Worm (Caenorhabditis elegans) whole organism, L3 larva: ENCODE results near the gene Y77E11A.7.

Source experiments
- R02D3.7 ChIP-seq: fragments of 150-350 bp; optimal IDR thresholded peaks from 2 replicates; lab custom pipeline; 2014; ENCODE audit warnings: missing biosample characterization, missing genetic modification characterization
- ZK546.5 ChIP-seq: sonication (generic microtip); optimal IDR thresholded peaks from 2 replicates; lab custom pipeline; 2017; ENCODE audit warnings: missing biosample characterization, missing genetic modification characterization
- ama-1 ChIP-seq: fragments of 150-350 bp; optimal IDR thresholded peaks from 2 replicates; lab custom pipeline; 2018
- ceh-16 ChIP-seq: sonication (generic microtip); optimal IDR thresholded peaks from 2 replicates; lab custom pipeline; 2017; ENCODE audit warnings: missing biosample characterization, missing genetic modification characterization
- egl-5 ChIP-seq: fragments of 150-350 bp; optimal IDR thresholded peaks from 2 replicates; lab custom pipeline; 2017; ENCODE audit warnings: missing biosample characterization, missing genetic modification reagents, missing genetic modification characterization, inconsistent platforms
- elt-1 ChIP-seq: fragments of 150-350 bp; optimal IDR thresholded peaks from 2 replicates; lab custom pipeline; 2014; ENCODE audit warnings: missing biosample characterization, missing genetic modification characterization
- eor-1 ChIP-seq, 2 experiments: fragments of 150-350 bp; optimal IDR thresholded peaks; 2 replicates each; lab custom pipeline; 2014 to 2018; ENCODE audit warnings: missing biosample characterization in 2 of 2, missing genetic modification characterization in 2 of 2
- fkh-10 ChIP-seq: sonication (generic microtip); optimal IDR thresholded peaks from 2 replicates; lab custom pipeline; 2017; ENCODE audit warnings: missing biosample characterization, missing genetic modification reagents, missing genetic modification characterization
- fos-1 ChIP-seq: fragments of 150-350 bp; optimal IDR thresholded peaks from 2 replicates; lab custom pipeline; 2014; ENCODE audit warnings: missing biosample characterization, missing genetic modification characterization
- lin-15B ChIP-seq: fragments of 150-350 bp; optimal IDR thresholded peaks from 2 replicates; lab custom pipeline; 2014; ENCODE audit warnings: missing biosample characterization, missing genetic modification characterization
- lsy-12 ChIP-seq: sonication (generic microtip); optimal IDR thresholded peaks from 2 replicates; lab custom pipeline; 2016; ENCODE audit warnings: mild to moderate bottlenecking, missing genetic modification characterization, missing compliant biosample characterization
- mdl-1 ChIP-seq: fragments of 150-350 bp; optimal IDR thresholded peaks from 2 replicates; lab custom pipeline; 2014; ENCODE audit warnings: missing biosample characterization, missing genetic modification characterization
- nfya-1 ChIP-seq: sonication (generic microtip); optimal IDR thresholded peaks from 2 replicates; lab custom pipeline; 2017; ENCODE audit warnings: missing genetic modification characterization, mild to moderate bottlenecking, missing compliant biosample characterization, antibody characterized with exemption, moderate library complexity; ENCODE audit not compliant: insufficient read depth
- nhr-12 ChIP-seq: fragments of 150-350 bp; optimal IDR thresholded peaks from 2 replicates; lab custom pipeline; 2014; ENCODE audit warnings: missing biosample characterization, missing genetic modification characterization
- nhr-237 ChIP-seq: fragments of 150-350 bp; optimal IDR thresholded peaks from 2 replicates; lab custom pipeline; 2014; ENCODE audit warnings: missing biosample characterization, missing genetic modification characterization
- nhr-28 ChIP-seq: fragments of 150-350 bp; optimal IDR thresholded peaks from 2 replicates; lab custom pipeline; 2014; ENCODE audit warnings: missing biosample characterization, missing genetic modification characterization
- nhr-43 ChIP-seq: sonication (generic microtip); optimal IDR thresholded peaks from 2 replicates; lab custom pipeline; 2016; ENCODE audit warnings: mild to moderate bottlenecking, missing genetic modification characterization, missing compliant biosample characterization; ENCODE audit not compliant: poor library complexity, severe bottlenecking
- nhr-67 ChIP-seq: fragments of 150-350 bp; optimal IDR thresholded peaks from 2 replicates; lab custom pipeline; 2014; ENCODE audit warnings: missing biosample characterization, missing genetic modification characterization
- nhr-76 ChIP-seq: fragments of 150-350 bp; sonication (generic microtip); optimal IDR thresholded peaks from 5 replicates; lab custom pipeline; 2014; ENCODE audit warnings: missing biosample characterization, missing genetic modification characterization
- pha-4 ChIP-seq: fragments of 150-350 bp; optimal IDR thresholded peaks from 2 replicates; lab custom pipeline; 2014; ENCODE audit warnings: missing biosample characterization, missing genetic modification reagents, missing genetic modification characterization
- snpc-4 ChIP-seq: fragments of 150-350 bp; optimal IDR thresholded peaks from 2 replicates; lab custom pipeline; 2014; ENCODE audit warnings: missing biosample characterization, missing genetic modification characterization
- zag-1 ChIP-seq: fragments of 150-350 bp; optimal IDR thresholded peaks from 2 replicates; lab custom pipeline; 2014; ENCODE audit warnings: missing biosample characterization, missing genetic modification characterization

Gene Y77E11A.7

DNA sequence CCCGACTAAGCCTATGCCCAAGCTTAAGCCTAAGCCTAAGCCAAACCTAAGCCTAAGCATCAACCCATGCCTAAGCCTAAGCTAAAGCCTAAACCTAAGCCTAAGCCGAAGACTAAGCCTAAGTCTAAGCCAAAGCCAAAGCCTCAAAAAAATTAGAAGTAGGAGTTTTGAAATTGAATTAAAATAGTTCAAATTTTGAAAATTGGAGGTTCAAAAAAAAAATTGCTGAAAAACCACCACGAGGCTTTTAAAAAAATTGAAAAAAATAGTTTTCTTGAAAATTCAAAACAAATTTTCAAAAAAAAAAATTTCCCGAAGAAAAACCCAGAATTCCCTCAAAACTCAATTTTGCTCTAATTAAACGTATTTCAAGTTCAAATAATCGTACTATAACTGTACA is 52.6 kb downstream of the Y77E11A.7 start:
- TF ChIP-seq R02D3.7 (tag; lab: Kevin White, UChicago): no peak
- no peak for TF ChIP-seq nhr-28 (tag; lab: Kevin White, UChicago)
- no peak for TF ChIP-seq snpc-4 (tag; lab: Kevin White, UChicago)
- TF ChIP-seq eor-1 (tag; optimal IDR thresholded peaks at IDR 0.05; lab: Kevin White, UChicago): no peak
- TF ChIP-seq nhr-12 (tag; lab: Kevin White, UChicago): no peak
- no peak for TF ChIP-seq nhr-67 (tag; lab: Kevin White, UChicago)
- no peak for TF ChIP-seq elt-1
- no peak for TF ChIP-seq fos-1 (tag; lab: Kevin White, UChicago)
- no peak for TF ChIP-seq nhr-237
- TF ChIP-seq ceh-16 (tag; lab: Kevin White, UChicago): no peak
- TF ChIP-seq fkh-10: no peak
- TF ChIP-seq ZK546.5 (tag; lab: Kevin White, UChicago): no peak
- no peak for TF ChIP-seq nhr-76 (tag; lab: Kevin White, UChicago)
- no peak for TF ChIP-seq ama-1 (lab: Kevin White, UChicago)
- no peak for TF ChIP-seq egl-5
- no peak for TF ChIP-seq zag-1

DNA sequence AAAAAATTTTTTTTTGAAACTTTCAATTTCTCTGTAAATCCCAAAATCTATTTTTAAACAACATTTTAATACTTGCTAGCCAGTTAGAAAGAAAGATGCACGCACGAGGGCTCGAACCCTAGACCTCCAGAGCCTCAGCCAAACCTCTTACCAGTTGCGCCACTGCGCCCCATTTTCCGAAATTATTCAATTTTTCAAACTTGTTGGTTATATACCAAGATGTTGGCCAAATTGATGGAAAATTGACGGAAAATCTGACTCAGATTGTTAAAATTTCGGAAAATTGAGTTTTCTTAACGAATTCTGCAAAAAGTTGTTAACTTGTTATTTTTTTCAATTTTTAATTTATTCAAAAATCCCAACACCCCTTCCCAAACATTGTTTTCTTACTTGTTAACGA is 53.9 kb downstream of the Y77E11A.7 start:
- TF ChIP-seq pha-4 (tag; lab: Kevin White, UChicago): no peak

DNA sequence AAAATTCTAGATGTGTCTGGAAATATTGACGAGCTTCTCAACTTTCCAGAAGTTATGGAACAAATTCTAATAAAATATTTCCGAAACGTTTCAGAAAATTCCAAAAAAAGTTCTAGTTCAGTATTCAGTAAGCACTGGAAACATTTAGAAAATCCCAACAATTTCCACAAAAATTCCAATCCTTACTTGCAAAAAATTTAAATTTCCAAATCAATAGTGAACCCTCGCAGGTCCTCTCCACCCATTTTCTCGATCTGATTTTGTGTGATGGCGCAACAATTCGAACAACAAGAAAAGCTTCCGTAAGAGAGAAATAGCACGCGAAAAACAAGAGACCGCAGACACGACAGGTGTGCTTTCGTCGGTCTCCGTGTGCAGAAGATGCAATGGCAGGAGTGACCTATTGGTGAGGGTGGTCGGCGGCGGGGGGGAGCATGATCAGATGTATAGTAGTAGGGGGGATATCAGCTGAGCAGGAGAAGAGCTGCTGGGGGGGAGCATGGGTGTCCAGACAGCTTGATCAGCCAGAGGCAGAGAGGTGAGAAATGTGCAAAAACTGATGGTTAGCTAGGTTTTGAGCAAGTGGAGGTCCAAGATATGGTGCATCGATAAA is 57.9 kb downstream of the Y77E11A.7 start:
- TF ChIP-seq mdl-1 (no peak), lin-15B (tag; lab: Kevin White, UChicago) (no peak), ceh-16 (tag; lab: Kevin White, UChicago) (no peak), nfya-1 (peak; percentile 1), nhr-43 (tag; lab: Kevin White, UChicago) (no peak), lsy-12 (tag; lab: Kevin White, UChicago) (no peak), zag-1 (no peak)
